Worm (Caenorhabditis elegans) whole organism, early embryonic: ENCODE measurements around the gene srab-3.

Source experiments
- B0310.2 ChIP-seq: sonication (generic microtip); optimal IDR thresholded peaks from 2 replicates; lab custom pipeline; 2016; ENCODE audit warnings: mild to moderate bottlenecking, missing genetic modification characterization, missing compliant biosample characterization
- F13C5.2 ChIP-seq: sonication (generic microtip); optimal IDR thresholded peaks from 2 replicates; lab custom pipeline; 2017; ENCODE audit warnings: mild to moderate bottlenecking, missing genetic modification characterization, inconsistent platforms, missing compliant biosample characterization
- aly-1 ChIP-seq: sonication (generic microtip); optimal IDR thresholded peaks from 2 replicates; lab custom pipeline; 2016; ENCODE audit warnings: missing genetic modification characterization, missing compliant biosample characterization
- ama-1 ChIP-seq: fragments of 150-350 bp; optimal IDR thresholded peaks from 2 replicates; lab custom pipeline; 2014
- ceh-13 ChIP-seq: fragments of 200-800 bp; sonication (Bioruptor generic); optimal IDR thresholded peaks from 2 replicates; lab custom pipeline; 2018; ENCODE audit warnings: mild to moderate bottlenecking, missing genetic modification characterization, missing compliant biosample characterization
- ceh-36 ChIP-seq: sonication (generic microtip); optimal IDR thresholded peaks from 2 replicates; lab custom pipeline; 2016; ENCODE audit warnings: missing genetic modification characterization, inconsistent platforms, missing compliant biosample characterization
- ets-7 ChIP-seq: sonication (generic microtip); optimal IDR thresholded peaks from 2 replicates; lab custom pipeline; 2016; ENCODE audit warnings: missing genotype, missing genetic modification characterization, missing compliant biosample characterization
- flt-1 ChIP-seq: fragments of 200-800 bp; sonication (Bioruptor generic); IDR thresholded peaks from 2 replicates; pipeline ENCODE4 v1.3.6; 2022; ENCODE audit warnings: missing genetic modification characterization, missing compliant biosample characterization
- hmbx-1 ChIP-seq: sonication (generic microtip); optimal IDR thresholded peaks from 2 replicates; lab custom pipeline; 2016; ENCODE audit warnings: mild to moderate bottlenecking, missing genetic modification characterization, missing compliant biosample characterization
- hmg-4 ChIP-seq: fragments of 200-800 bp; sonication (Bioruptor generic); optimal IDR thresholded peaks from 2 replicates; lab custom pipeline; 2018; ENCODE audit warnings: mild to moderate bottlenecking, missing genetic modification characterization, missing compliant biosample characterization
- hnd-1 ChIP-seq: sonication (generic microtip); optimal IDR thresholded peaks from 2 replicates; lab custom pipeline; 2016; ENCODE audit warnings: missing genetic modification characterization, missing compliant biosample characterization
- pes-1 ChIP-seq: fragments of 200-800 bp; sonication (Bioruptor generic); IDR thresholded peaks from 2 replicates; pipeline ENCODE4 v1.3.6; 2022; ENCODE audit warnings: missing genetic modification reagents, missing genetic modification characterization, missing compliant biosample characterization
- scrt-1 ChIP-seq: fragments of 200-800 bp; sonication (Bioruptor generic); IDR thresholded peaks from 2 replicates; pipeline ENCODE4 v1.3.6; 2022; ENCODE audit warnings: missing genetic modification characterization, missing compliant biosample characterization
- sea-1 ChIP-seq: fragments of 200-800 bp; sonication (Bioruptor generic); conservative IDR thresholded peaks from 2 replicates; pipeline ENCODE4 v1.3.6; 2022; ENCODE audit warnings: missing genetic modification characterization, missing compliant biosample characterization
- tbx-11 ChIP-seq: fragments of 200-800 bp; sonication (Bioruptor generic); IDR thresholded peaks from 2 replicates; pipeline ENCODE4 v1.3.6; 2022; ENCODE audit warnings: missing genetic modification characterization, missing compliant biosample characterization
- tbx-37 ChIP-seq: fragments of 200-800 bp; sonication (Bioruptor generic); conservative IDR thresholded peaks from 2 replicates; pipeline ENCODE4 v1.3.6; 2022; ENCODE audit warnings: missing genetic modification reagents, missing genetic modification characterization, missing compliant biosample characterization
- tra-4 ChIP-seq: sonication (generic microtip); optimal IDR thresholded peaks from 2 replicates; lab custom pipeline; 2017; ENCODE audit warnings: missing genetic modification characterization, missing compliant biosample characterization

srab-3 gene

DNA sequence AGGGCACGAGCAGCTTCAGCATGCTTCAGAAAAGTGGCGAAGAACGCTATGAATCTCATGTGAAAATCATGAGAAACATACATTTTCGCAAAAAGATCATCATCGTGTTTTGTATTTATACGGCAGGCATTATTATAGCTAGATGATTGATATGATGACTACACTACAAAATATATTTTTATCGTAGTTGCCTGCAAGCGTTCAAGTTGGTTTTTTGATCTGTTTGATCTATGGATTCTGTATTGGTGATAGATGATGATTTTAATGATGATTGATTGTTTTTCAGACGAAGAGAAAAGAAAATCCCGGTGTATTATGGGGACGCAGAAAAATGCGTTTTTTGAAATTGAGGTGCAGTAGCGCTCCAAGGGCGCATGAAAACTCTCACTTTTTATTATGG, 3.0 kb upstream of the srab-3 start, which contains the start of gene ugt-63:
TSS of gene ugt-63 (minus strand) at position 89 of the 400 bp plus-strand sequence.
- no peak for TF ChIP-seq ceh-36 (tag; lab: Kevin White, UChicago)
- no peak for TF ChIP-seq hnd-1 (tag; lab: Kevin White, UChicago)

DNA sequence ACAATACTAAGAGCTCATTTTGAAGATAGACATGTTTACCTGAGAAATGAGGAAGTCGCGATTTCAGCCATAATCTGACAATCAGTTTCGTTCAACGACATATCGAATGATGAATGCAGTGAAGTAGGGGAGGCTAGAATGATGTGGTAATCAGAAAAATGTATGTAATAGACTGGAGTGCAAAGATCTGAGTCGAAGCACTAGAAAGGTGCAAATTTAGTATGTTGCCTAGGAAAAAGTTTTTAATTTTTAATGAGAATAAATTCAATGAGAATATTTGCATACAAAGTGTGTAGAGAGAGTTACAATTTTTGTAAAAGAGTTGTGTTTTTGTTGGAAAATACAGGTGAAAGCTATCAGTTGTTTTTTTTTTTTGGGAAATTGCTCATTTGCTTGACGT, 2.8 kb downstream of the srab-3 start, which contains the start of gene srab-2:
TSS of gene srab-2 (minus strand) at position 101 of the 400 bp plus-strand sequence.
- no peak for TF ChIP-seq tbx-37
- TF ChIP-seq hmg-4 (GFP tag; lab: Kevin White, UChicago) = no peak
- no peak for TF ChIP-seq tbx-11 (GFP tag; lab: Robert Waterston, UW)
- TF ChIP-seq hmbx-1 = no peak
- TF ChIP-seq tra-4 (tag; lab: Kevin White, UChicago) = no peak
- TF ChIP-seq scrt-1 (GFP tag; lab: Robert Waterston, UW) = no peak
- no peak for TF ChIP-seq sea-1
- TF ChIP-seq aly-1 = no peak
- no peak for TF ChIP-seq F13C5.2
- no peak for TF ChIP-seq B0310.2 (tag; lab: Kevin White, UChicago)
- TF ChIP-seq ceh-36 (tag; lab: Kevin White, UChicago) = no peak
- TF ChIP-seq ets-7 (tag; lab: Kevin White, UChicago) = no peak
- no peak for TF ChIP-seq pes-1 (GFP tag; lab: Robert Waterston, UW)
- no peak for TF ChIP-seq hnd-1 (tag; lab: Kevin White, UChicago)
- no peak for TF ChIP-seq ama-1
- TF ChIP-seq flt-1 (GFP tag; lab: Robert Waterston, UW) = no peak
- no peak for TF ChIP-seq ceh-13 (GFP tag; lab: Kevin White, UChicago)

DNA sequence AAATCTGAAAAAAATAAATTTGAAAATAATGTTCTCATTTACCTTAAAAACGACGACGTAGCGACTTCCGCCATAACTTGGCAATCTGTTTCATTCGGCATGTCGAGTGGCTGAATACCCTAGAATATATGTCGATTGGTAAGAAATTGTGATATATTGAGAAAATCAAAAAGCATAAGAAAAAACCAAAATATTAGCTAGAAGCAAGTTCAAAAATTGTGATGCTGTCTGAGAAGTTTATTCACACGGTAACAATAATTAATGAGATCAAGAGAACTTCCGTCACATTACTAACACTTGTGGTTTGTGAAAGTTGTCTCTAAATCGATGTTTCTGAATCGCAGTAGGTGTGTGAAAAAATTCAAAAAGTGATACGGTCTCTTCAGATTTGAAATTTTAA, 5.7 kb downstream of the srab-3 start, which contains the start of gene srab-1:
TSS of gene srab-1 (minus strand) at position 101 of the 400 bp plus-strand sequence.
- TF ChIP-seq tbx-37 = no peak

DNA sequence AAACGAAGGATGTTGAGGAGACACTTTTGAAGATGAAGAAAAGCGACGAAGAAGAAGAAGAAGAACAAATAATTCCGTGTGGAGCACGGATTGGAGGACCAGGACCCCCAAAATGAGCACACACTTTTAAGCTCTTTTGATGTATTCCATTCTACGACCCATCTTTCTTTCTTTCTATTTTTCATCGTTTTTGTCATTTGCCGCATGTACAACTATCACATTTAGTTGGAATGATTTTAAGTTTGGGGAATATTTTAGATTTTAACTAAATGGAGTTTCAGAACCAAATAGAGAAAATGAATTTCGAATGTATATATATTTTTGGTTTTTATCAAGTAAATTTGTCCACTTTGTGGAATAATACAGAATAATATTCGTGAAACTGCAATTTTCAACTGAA, 8.8 kb downstream of the srab-3 start, which contains the start of gene unc-46:
TSS of gene unc-46 (minus strand) at position 101 of the 400 bp plus-strand sequence.
- TF ChIP-seq tra-4 (tag; lab: Kevin White, UChicago) (no peak), B0310.2 (tag; lab: Kevin White, UChicago) (no peak), ceh-13 (GFP tag; lab: Kevin White, UChicago) (no peak), ets-7 (tag; lab: Kevin White, UChicago) (no peak), hnd-1 (tag; lab: Kevin White, UChicago) (no peak), flt-1 (GFP tag; lab: Robert Waterston, UW) (no peak), pes-1 (GFP tag; lab: Robert Waterston, UW) (no peak), scrt-1 (GFP tag; lab: Robert Waterston, UW) (no peak), hmg-4 (GFP tag; lab: Kevin White, UChicago) (no peak), hmbx-1 (no peak), F13C5.2 (no peak), tbx-11 (GFP tag; lab: Robert Waterston, UW) (no peak), ama-1 (no peak)

DNA sequence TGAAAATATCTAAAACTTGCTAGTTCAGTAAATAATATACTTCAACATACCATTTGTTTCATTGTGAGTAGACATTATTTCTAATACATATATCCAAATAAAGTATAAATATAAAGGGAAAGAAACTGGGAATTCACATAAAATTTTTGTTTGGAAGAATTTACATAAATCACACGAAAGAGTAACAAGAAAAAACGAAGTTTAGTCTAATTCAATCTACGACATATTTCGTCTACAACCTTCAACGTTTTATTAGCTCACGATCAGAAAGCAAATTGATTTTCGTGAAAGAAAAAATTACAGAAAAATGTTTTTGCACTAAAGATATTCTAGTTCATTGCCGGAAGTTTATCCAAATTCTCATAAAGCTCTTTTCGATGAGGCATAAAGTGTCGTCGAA, 10.7 kb downstream of the srab-3 start, which contains the start of gene C04F5.2:
TSS of gene C04F5.2 (minus strand) at position 101 of the 400 bp plus-strand sequence.
- TF ChIP-seq pes-1 (GFP tag; lab: Robert Waterston, UW) = no peak

DNA sequence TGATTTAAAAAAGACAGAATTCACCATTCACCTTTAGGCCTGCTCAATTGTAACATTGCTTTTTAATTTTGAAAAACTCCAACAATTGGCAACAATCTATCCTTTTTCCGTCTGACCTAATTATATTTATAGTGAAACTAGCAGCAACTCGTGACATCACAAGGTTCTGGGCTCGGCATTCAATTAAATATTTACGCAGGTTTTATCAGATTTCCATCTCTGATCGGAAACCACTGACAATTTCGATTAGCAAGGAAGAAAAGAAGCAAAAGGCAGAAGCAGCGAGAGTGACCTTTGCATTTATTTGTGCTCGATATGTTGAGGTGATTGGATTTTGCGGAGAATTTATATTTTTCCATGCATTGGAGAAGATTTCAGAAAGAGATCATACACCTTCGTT, 17.3 kb downstream of the srab-3 start:
- no peak for TF ChIP-seq sea-1
- TF ChIP-seq ama-1 = no peak
- TF ChIP-seq ceh-13 (GFP tag; lab: Kevin White, UChicago) = no peak
- no peak for TF ChIP-seq pes-1 (GFP tag; lab: Robert Waterston, UW)
- TF ChIP-seq hnd-1 (tag; lab: Kevin White, UChicago) = no peak
- no peak for TF ChIP-seq hmbx-1
- TF ChIP-seq hmg-4 (GFP tag; lab: Kevin White, UChicago) = no peak
- TF ChIP-seq ets-7 (tag; lab: Kevin White, UChicago) = no peak
- TF ChIP-seq tbx-37 = no peak
- TF ChIP-seq F13C5.2 = no peak
- TF ChIP-seq tbx-11 (GFP tag; lab: Robert Waterston, UW) = no peak

DNA sequence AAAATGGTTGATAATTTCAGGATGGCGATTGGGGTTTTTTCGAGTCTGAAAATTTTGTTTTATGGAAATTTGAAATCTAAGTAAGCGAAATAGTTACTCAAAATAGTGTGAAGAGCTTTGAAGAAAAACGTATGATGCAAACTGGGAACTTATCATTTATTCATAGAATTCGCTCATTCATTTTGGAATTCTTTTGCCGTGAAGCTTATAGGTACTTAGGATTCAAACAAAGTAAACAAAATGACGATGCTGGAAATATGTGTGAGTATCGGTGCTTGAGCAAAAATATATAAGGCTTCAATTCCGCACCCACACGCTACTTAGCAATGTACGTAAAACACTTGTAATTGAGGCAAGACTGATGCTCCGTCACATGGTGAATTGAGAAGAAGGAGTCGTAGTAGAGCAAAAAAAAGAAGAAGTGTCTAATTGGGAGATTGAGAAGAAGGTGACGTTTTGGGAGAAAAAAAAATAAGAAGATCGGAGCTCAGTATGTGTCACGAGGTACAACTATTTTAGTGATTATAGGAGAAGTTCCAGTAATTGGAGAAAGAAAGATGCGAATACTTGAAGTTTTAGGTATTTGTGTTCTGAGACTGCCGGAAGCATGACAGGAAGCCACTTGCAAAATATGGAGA, 18.1 kb downstream of the srab-3 start, which contains the start of gene glb-32:
TSS of gene glb-32 (minus strand) at position 51 of the 638 bp plus-strand sequence.
- TF ChIP-seq ama-1 = no peak

DNA sequence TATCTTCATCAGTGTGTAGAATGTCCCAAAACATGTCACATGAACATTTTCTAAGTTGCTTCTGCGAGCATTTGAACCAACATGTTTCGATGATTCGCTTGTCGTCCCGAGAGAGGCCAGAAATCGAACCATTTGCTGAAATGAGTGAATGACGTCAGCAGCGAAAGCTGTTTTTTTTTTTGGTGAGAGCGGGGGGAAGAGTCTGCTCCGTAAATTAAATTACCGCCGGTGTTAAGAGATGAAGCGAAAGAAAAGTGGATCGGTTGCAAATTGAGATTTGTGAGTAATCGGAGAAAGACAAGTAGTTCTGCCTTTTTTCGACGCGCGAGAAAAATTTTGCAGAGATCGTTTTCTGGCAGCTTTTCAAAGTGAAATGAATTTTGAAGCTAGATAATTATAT, 19.4 kb downstream of the srab-3 start:
- no peak for TF ChIP-seq sea-1
- TF ChIP-seq hnd-1 (tag; lab: Kevin White, UChicago) = no peak
- TF ChIP-seq B0310.2 (tag; lab: Kevin White, UChicago) = no peak
- TF ChIP-seq aly-1 = no peak
- no peak for TF ChIP-seq ets-7 (tag; lab: Kevin White, UChicago)
- TF ChIP-seq scrt-1 (GFP tag; lab: Robert Waterston, UW) = no peak
- no peak for TF ChIP-seq ama-1
- TF ChIP-seq ceh-36 (tag; lab: Kevin White, UChicago) = no peak
- no peak for TF ChIP-seq tbx-11 (GFP tag; lab: Robert Waterston, UW)
- no peak for TF ChIP-seq hmbx-1
- TF ChIP-seq hmg-4 (GFP tag; lab: Kevin White, UChicago) = no peak
- TF ChIP-seq F13C5.2 = no peak
- no peak for TF ChIP-seq pes-1 (GFP tag; lab: Robert Waterston, UW)
- no peak for TF ChIP-seq flt-1 (GFP tag; lab: Robert Waterston, UW)
- TF ChIP-seq ceh-13 (GFP tag; lab: Kevin White, UChicago) = no peak
